Fruit fly (Drosophila melanogaster) whole organism, adult: ENCODE measurements around the gene Bem46.

Source experiments
- CG11617 ChIP-seq: fragments of 200-800 bp; sonication (Bioruptor generic); optimal IDR thresholded peaks from 2 replicates; lab custom pipeline; 2017; ENCODE audit warnings: mild to moderate bottlenecking, missing biosample characterization, missing genetic modification reagents, missing genetic modification characterization
- CG14711 ChIP-seq: fragments of 200-800 bp; sonication (Bioruptor generic); optimal IDR thresholded peaks from 2 replicates; lab custom pipeline; 2018; ENCODE audit warnings: missing biosample characterization, mild to moderate bottlenecking, missing genetic modification characterization, moderate library complexity
- CG1620 ChIP-seq: fragments of 200-800 bp; sonication (Bioruptor generic); optimal IDR thresholded peaks from 2 replicates; lab custom pipeline; 2016; ENCODE audit warnings: missing biosample characterization, missing genetic modification characterization
- CG5204 ChIP-seq: fragments of 200-800 bp; sonication (Bioruptor generic); optimal IDR thresholded peaks from 2 replicates; lab custom pipeline; 2016; ENCODE audit warnings: missing biosample characterization, missing genetic modification characterization
- CG7101 ChIP-seq: fragments of 200-800 bp; sonication (Bioruptor generic); optimal IDR thresholded peaks from 2 replicates; lab custom pipeline; 2018; ENCODE audit warnings: missing biosample characterization, mild to moderate bottlenecking, missing genetic modification characterization, moderate library complexity
- Crg-1 ChIP-seq: fragments of 200-800 bp; sonication (Bioruptor generic); optimal IDR thresholded peaks from 2 replicates; lab custom pipeline; 2016; ENCODE audit warnings: missing biosample characterization, missing genetic modification characterization
- Hr96 ChIP-seq: fragments of 200-800 bp; sonication (Bioruptor generic); optimal IDR thresholded peaks from 2 replicates; lab custom pipeline; 2016; ENCODE audit warnings: missing biosample characterization, missing genetic modification characterization
- bab1 ChIP-seq: fragments of 200-800 bp; sonication (Bioruptor generic); optimal IDR thresholded peaks from 3 replicates; lab custom pipeline; 2019; ENCODE audit warnings: missing biosample characterization, mild to moderate bottlenecking, missing genetic modification characterization, moderate library complexity
- cic ChIP-seq: fragments of 200-800 bp; sonication (Bioruptor generic); optimal IDR thresholded peaks from 2 replicates; lab custom pipeline; 2017; ENCODE audit warnings: missing biosample characterization, mild to moderate bottlenecking, missing genetic modification characterization, moderate library complexity
- kay ChIP-seq: fragments of 200-800 bp; sonication (Bioruptor generic); peaks from one replicate; lab custom pipeline; 2016; ENCODE audit warnings: missing biosample characterization, missing genetic modification characterization, borderline replicate concordance
- ovo ChIP-seq: fragments of 200-800 bp; sonication (Bioruptor generic); optimal IDR thresholded peaks from 2 replicates; lab custom pipeline; 2016; ENCODE audit warnings: missing biosample characterization, missing genetic modification characterization
- pad ChIP-seq: fragments of 200-800 bp; sonication (Bioruptor generic); optimal IDR thresholded peaks from 3 replicates; lab custom pipeline; 2017; ENCODE audit warnings: missing biosample characterization, missing genetic modification characterization, mild to moderate bottlenecking, moderate library complexity, missing genetic modification reagents
- toe ChIP-seq: fragments of 200-800 bp; sonication (Bioruptor generic); optimal IDR thresholded peaks from 2 replicates; lab custom pipeline; 2016; ENCODE audit warnings: missing biosample characterization, missing genetic modification characterization

- TF ChIP-seq CG1620 (GFP tag; lab: Kevin White, UChicago) (no peak), ovo (GFP tag; lab: Kevin White, UChicago) (no peak), CG7101 (tag; lab: Kevin White, UChicago) (no peak), pad (GFP tag; lab: Kevin White, UChicago) (no peak), Hr96 (no peak), toe (no peak), cic (GFP tag; lab: Kevin White, UChicago) (no peak), kay (GFP tag; lab: Kevin White, UChicago) (no peak), Crg-1 (GFP tag; lab: Kevin White, UChicago) (no peak), bab1 (GFP tag; lab: Kevin White, UChicago) (no peak), CG14711 (no peak), CG11617 (GFP tag; lab: Kevin White, UChicago) (no peak), CG5204 (GFP tag; lab: Kevin White, UChicago) (no peak)
These were observed 47.1 kb downstream of the Bem46 start, which contains the start of gene CG17258 for dm6 chr2L:3034969-3035368.
